Worm (Caenorhabditis elegans): ENCODE results near the gene F14D7.2.

- TF ChIP-seq peb-1 (tag; optimal IDR thresholded peaks at IDR 0.05) (no peak), ztf-11 (tag; optimal IDR thresholded peaks at IDR 0.05) (no peak), nhr-11 (tag; optimal IDR thresholded peaks at IDR 0.05) (no peak), nhr-77 (tag; optimal IDR thresholded peaks at IDR 0.05) (no peak), mdl-1 (tag; optimal IDR thresholded peaks at IDR 0.05) (no peak), unc-62 (GFP tag; optimal IDR thresholded peaks at IDR 0.05) (no peak), elt-3 (tag; optimal IDR thresholded peaks at IDR 0.05) (no peak), ztf-4 (tag; optimal IDR thresholded peaks at IDR 0.05) (no peak), lin-11 (tag; optimal IDR thresholded peaks at IDR 0.05) (no peak), alr-1 (tag; optimal IDR thresholded peaks at IDR 0.05) (no peak), skn-1 (tag; optimal IDR thresholded peaks at IDR 0.05) (no peak), egl-27 (tag; optimal IDR thresholded peaks at IDR 0.05) (no peak)
These were observed 4.2 kb downstream of the F14D7.2 start, which contains the start of gene F14D7.1 for ce11 chrV:14289363-14289762.
